Fruit fly (Drosophila melanogaster) whole organism, embryonic: Measurements from ENCODE around the gene CG34398.

Source experiments
- CG10274 ChIP-seq: fragments of 200-800 bp; sonication (Bioruptor generic); optimal IDR thresholded peaks from 3 replicates; lab custom pipeline; 2017; ENCODE audit warnings: missing biosample characterization, mild to moderate bottlenecking, missing genetic modification characterization
- CG10321 ChIP-seq: fragments of 200-800 bp; sonication (Bioruptor generic); IDR thresholded peaks from 2 replicates; pipeline ENCODE4 v1.3.6; 2022; ENCODE audit warnings: missing biosample characterization, missing genetic modification characterization
- CG11093 ChIP-seq: fragments of 200-800 bp; sonication (Bioruptor generic); IDR thresholded peaks from 3 replicates; pipeline ENCODE4 v1.3.6; 2022; ENCODE audit warnings: missing biosample characterization, missing genetic modification characterization
- CG12104 ChIP-seq: fragments of 200-800 bp; sonication (Bioruptor generic); optimal IDR thresholded peaks from 3 replicates; lab custom pipeline; 2016; ENCODE audit warnings: missing biosample characterization, missing genetic modification characterization
- CG13775 ChIP-seq: fragments of 200-800 bp; sonication (Bioruptor generic); optimal IDR thresholded peaks from 3 replicates; lab custom pipeline; 2017; ENCODE audit warnings: missing biosample characterization, mild to moderate bottlenecking, missing genetic modification characterization
- CG15479 ChIP-seq: fragments of 200-800 bp; sonication (Bioruptor generic); optimal IDR thresholded peaks from 3 replicates; lab custom pipeline; 2019; ENCODE audit warnings: missing biosample characterization, mild to moderate bottlenecking, missing genetic modification characterization, moderate library complexity
- CG16779 ChIP-seq: fragments of 200-800 bp; sonication (Bioruptor generic); IDR thresholded peaks from 2 replicates; pipeline ENCODE4 v1.3.6; 2022; ENCODE audit warnings: missing biosample characterization, missing genetic modification characterization
- CG17361 ChIP-seq: fragments of 200-800 bp; sonication (Bioruptor generic); IDR thresholded peaks from 3 replicates; pipeline ENCODE4 v1.3.6; 2022; ENCODE audit warnings: missing biosample characterization, missing genetic modification characterization
- CG2712 ChIP-seq: fragments of 200-800 bp; optimal IDR thresholded peaks from 3 replicates; lab custom pipeline; 2019; ENCODE audit warnings: missing biosample characterization, mild to moderate bottlenecking, missing genetic modification characterization, moderate library complexity
- CG34376 ChIP-seq: fragments of 200-800 bp; sonication (Bioruptor generic); optimal IDR thresholded peaks from 2 replicates; lab custom pipeline; 2018; ENCODE audit warnings: missing biosample characterization, mild to moderate bottlenecking, missing genetic modification characterization
- CG3726 ChIP-seq: fragments of 200-800 bp; sonication (Bioruptor generic); IDR thresholded peaks from 3 replicates; pipeline ENCODE4, ENCODE4 v1.3.6; 2022; ENCODE audit warnings: missing biosample characterization, missing genetic modification characterization
- CG3995 ChIP-seq: fragments of 200-800 bp; sonication (Bioruptor generic); optimal IDR thresholded peaks from 3 replicates; lab custom pipeline; 2016; ENCODE audit warnings: missing biosample characterization, missing genetic modification characterization
- CG4328 ChIP-seq: fragments of 200-800 bp; sonication (Bioruptor generic); optimal IDR thresholded peaks from 3 replicates; lab custom pipeline; 2017; ENCODE audit warnings: missing biosample characterization, missing genetic modification reagents, missing genetic modification characterization
- CG4617 ChIP-seq: fragments of 200-800 bp; sonication (Bioruptor generic); optimal IDR thresholded peaks from 3 replicates; lab custom pipeline; 2016; ENCODE audit warnings: missing biosample characterization, missing genetic modification characterization, borderline replicate concordance
- CG4854 ChIP-seq: fragments of 200-800 bp; sonication (Bioruptor generic); optimal IDR thresholded peaks from 2 replicates; lab custom pipeline; 2016; ENCODE audit warnings: missing biosample characterization, missing genetic modification characterization, inconsistent platforms
- CG5953 ChIP-seq: fragments of 200-800 bp; sonication (Bioruptor generic); IDR thresholded peaks from 2 replicates; pipeline ENCODE4 v1.3.6; 2022; ENCODE audit warnings: missing biosample characterization, missing genetic modification characterization
- CG6254 ChIP-seq: fragments of 200-800 bp; sonication (Bioruptor generic); optimal IDR thresholded peaks from 3 replicates; lab custom pipeline; 2017; ENCODE audit warnings: mild to moderate bottlenecking, missing biosample characterization, missing genetic modification reagents, missing genetic modification characterization
- CG6791 ChIP-seq: fragments of 200-800 bp; sonication (Bioruptor generic); IDR thresholded peaks from 3 replicates; pipeline ENCODE4 v1.3.6; 2022; ENCODE audit warnings: missing biosample characterization, missing genetic modification characterization; ENCODE audit not compliant: partially characterized antibody
- CG7556 ChIP-seq: fragments of 200-800 bp; sonication (Bioruptor generic); optimal IDR thresholded peaks from 2 replicates; lab custom pipeline; 2017; ENCODE audit warnings: missing biosample characterization, mild to moderate bottlenecking, missing genetic modification characterization
- CG7928 ChIP-seq: fragments of 200-800 bp; sonication (Bioruptor generic); optimal IDR thresholded peaks from 2 replicates; lab custom pipeline; 2017; ENCODE audit warnings: missing biosample characterization, mild to moderate bottlenecking, missing genetic modification characterization
- CG8944 ChIP-seq: fragments of 200-800 bp; sonication (Bioruptor generic); optimal IDR thresholded peaks from 3 replicates; lab custom pipeline; 2016; ENCODE audit warnings: missing biosample characterization, missing genetic modification characterization
- CG9797 ChIP-seq: fragments of 200-800 bp; sonication (Bioruptor generic); optimal IDR thresholded peaks from 3 replicates; lab custom pipeline; 2018; ENCODE audit warnings: missing biosample characterization, mild to moderate bottlenecking, missing genetic modification characterization
- CG9932 ChIP-seq: fragments of 200-800 bp; sonication (Bioruptor generic); IDR thresholded peaks from 2 replicates; pipeline ENCODE4 v1.3.6; 2022; ENCODE audit warnings: missing biosample characterization, missing genetic modification characterization
- Dp ChIP-seq: fragments of 200-800 bp; sonication (Bioruptor generic); optimal IDR thresholded peaks from 2 replicates; lab custom pipeline; 2018; ENCODE audit warnings: missing biosample characterization, mild to moderate bottlenecking, missing genetic modification characterization, moderate library complexity
- H15 ChIP-seq: fragments of 200-800 bp; sonication (Bioruptor generic); IDR thresholded peaks from 3 replicates; pipeline ENCODE4 v1.3.6; 2022; ENCODE audit warnings: missing biosample characterization, missing genetic modification characterization
- HHEX ChIP-seq: fragments of 200-800 bp; sonication (Bioruptor generic); optimal IDR thresholded peaks from 3 replicates; lab custom pipeline; 2017; ENCODE audit warnings: missing biosample characterization, mild to moderate bottlenecking, missing genetic modification characterization, missing genetic modification reagents
- HLHmδ ChIP-seq: fragments of 200-800 bp; sonication (Bioruptor generic); optimal IDR thresholded peaks from 2 replicates; lab custom pipeline; 2018; ENCODE audit warnings: missing biosample characterization, mild to moderate bottlenecking, missing genetic modification characterization, moderate library complexity
- Lhr ChIP-seq: fragments of 200-800 bp; sonication (Bioruptor generic); optimal IDR thresholded peaks from 3 replicates; lab custom pipeline; 2017; ENCODE audit warnings: mild to moderate bottlenecking, missing biosample characterization, missing genetic modification reagents, missing genetic modification characterization
- MBD-R2 ChIP-seq: fragments of 200-800 bp; sonication (Bioruptor generic); IDR thresholded peaks from 2 replicates; pipeline ENCODE4 v1.3.6; 2022; ENCODE audit warnings: missing biosample characterization, missing genetic modification characterization
- Mes4 ChIP-seq: fragments of 200-800 bp; sonication (Bioruptor generic); optimal IDR thresholded peaks from 2 replicates; lab custom pipeline; 2016; ENCODE audit warnings: missing biosample characterization, missing genetic modification characterization
- Neu2 ChIP-seq: fragments of 200-800 bp; sonication (Bioruptor generic); optimal IDR thresholded peaks from 3 replicates; lab custom pipeline; 2016; ENCODE audit warnings: missing biosample characterization, missing genetic modification characterization, borderline replicate concordance
- Nf-YB ChIP-seq: fragments of 200-800 bp; sonication (Bioruptor generic); optimal IDR thresholded peaks from 3 replicates; lab custom pipeline; 2019; ENCODE audit warnings: missing biosample characterization, mild to moderate bottlenecking, missing genetic modification characterization, moderate library complexity
- Oaz ChIP-seq: fragments of 200-800 bp; sonication (Bioruptor generic); IDR thresholded peaks from 2 replicates; pipeline ENCODE4 v1.3.6; 2022; ENCODE audit warnings: missing biosample characterization, missing genetic modification characterization
- Spps ChIP-seq: fragments of 200-800 bp; sonication (Bioruptor generic); optimal IDR thresholded peaks from 2 replicates; lab custom pipeline; 2018; ENCODE audit warnings: missing biosample characterization, mild to moderate bottlenecking, missing genetic modification characterization
- Sry-δ ChIP-seq: fragments of 200-800 bp; sonication (Bioruptor generic); optimal IDR thresholded peaks from 2 replicates; lab custom pipeline; 2016; ENCODE audit warnings: missing biosample characterization, missing genetic modification characterization
- TFAM ChIP-seq: fragments of 200-800 bp; sonication (Bioruptor generic); optimal IDR thresholded peaks from 2 replicates; lab custom pipeline; 2017; ENCODE audit warnings: missing biosample characterization, missing genetic modification characterization, inconsistent platforms
- Vsx1 ChIP-seq: fragments of 200-800 bp; sonication (Bioruptor generic); optimal IDR thresholded peaks from 2 replicates; lab custom pipeline; 2017; ENCODE audit warnings: missing biosample characterization, mild to moderate bottlenecking, missing genetic modification characterization, missing genetic modification reagents
- bigmax ChIP-seq: fragments of 200-800 bp; sonication (Bioruptor generic); optimal IDR thresholded peaks from 2 replicates; lab custom pipeline; 2018; ENCODE audit warnings: missing biosample characterization, mild to moderate bottlenecking, missing genetic modification characterization
- chinmo ChIP-seq: fragments of 200-800 bp; sonication (Bioruptor generic); IDR thresholded peaks from 4 replicates; pipeline ENCODE4 v1.3.6; 2022; ENCODE audit warnings: missing biosample characterization, missing genetic modification characterization; ENCODE audit not compliant: partially characterized antibody
- gcm2 ChIP-seq: fragments of 200-800 bp; sonication (Bioruptor generic); optimal IDR thresholded peaks from 2 replicates; lab custom pipeline; 2016; ENCODE audit warnings: missing biosample characterization, missing genetic modification characterization
- grn ChIP-seq: fragments of 200-800 bp; sonication (Bioruptor generic); optimal IDR thresholded peaks from 3 replicates; lab custom pipeline; 2017; ENCODE audit warnings: missing biosample characterization, missing genetic modification characterization
- hth ChIP-seq: fragments of >200 bp; optimal IDR thresholded peaks from 2 replicates; lab custom pipeline; 2017; ENCODE audit warnings: inconsistent platforms
- jigr1 ChIP-seq: fragments of 200-800 bp; sonication (Bioruptor generic); IDR thresholded peaks from 3 replicates; pipeline ENCODE4 v1.3.6; 2022; ENCODE audit warnings: missing biosample characterization, missing genetic modification characterization
- jumu ChIP-seq: fragments of 200-800 bp; sonication (Bioruptor generic); optimal IDR thresholded peaks from 3 replicates; lab custom pipeline; 2016; ENCODE audit warnings: missing biosample characterization, missing genetic modification characterization
- scrt ChIP-seq: fragments of 200-800 bp; sonication (Bioruptor generic); optimal IDR thresholded peaks from 2 replicates; lab custom pipeline; 2018; ENCODE audit warnings: missing biosample characterization, mild to moderate bottlenecking, missing genetic modification characterization, moderate library complexity
- sim ChIP-seq: fragments of 200-800 bp; sonication (Bioruptor generic); IDR thresholded peaks from 2 replicates; pipeline ENCODE4 v1.3.6; 2022; ENCODE audit warnings: missing biosample characterization, missing genetic modification characterization
- slou ChIP-seq: fragments of 200-800 bp; sonication (Bioruptor generic); optimal IDR thresholded peaks from 3 replicates; lab custom pipeline; 2016; ENCODE audit warnings: missing biosample characterization, missing genetic modification characterization
- sna ChIP-seq: fragments of 200-800 bp; sonication (Bioruptor generic); IDR thresholded peaks from 2 replicates; pipeline ENCODE4 v1.3.6; 2022; ENCODE audit warnings: missing biosample characterization, missing genetic modification characterization; ENCODE audit not compliant: partially characterized antibody
- ssp ChIP-seq: fragments of 200-800 bp; sonication (Bioruptor generic); IDR thresholded peaks from 2 replicates; pipeline ENCODE4 v1.3.6; 2022; ENCODE audit warnings: missing biosample characterization, missing genetic modification characterization
- tna ChIP-seq: fragments of 200-800 bp; sonication (Bioruptor generic); IDR thresholded peaks from 2 replicates; pipeline ENCODE4 v1.3.6; 2022; ENCODE audit warnings: missing biosample characterization, missing genetic modification characterization; ENCODE audit not compliant: partially characterized antibody
- vvl ChIP-seq: fragments of 200-800 bp; sonication (Bioruptor generic); IDR thresholded peaks from 2 replicates; pipeline ENCODE4 v1.3.6; 2022; ENCODE audit warnings: missing biosample characterization, missing genetic modification characterization

Gene CG34398

dm6 chr2L:8860767-8861166 lies 37.8 kb upstream of the CG34398 start (continued):
- peak; percentile 44 for TF ChIP-seq scrt (GFP tag; lab: Kevin White, UChicago)
- TF ChIP-seq tna (GFP tag; lab: Robert Waterston, UW), result no peak
- TF ChIP-seq ssp (GFP tag; lab: Robert Waterston, UW), result peak; percentile 63
- TF ChIP-seq MBD-R2 (GFP tag; lab: Robert Waterston, UW), result peak; percentile 35; the same call in 1 of the 2 replicates
- no peak for TF ChIP-seq CG8944 (GFP tag; lab: Kevin White, UChicago)
- no peak for TF ChIP-seq CG4854 (GFP tag; lab: Kevin White, UChicago)
- TF ChIP-seq HLHmδ (GFP tag; lab: Kevin White, UChicago), result peak; percentile 26
- no peak for TF ChIP-seq CG9932 (GFP tag; lab: Robert Waterston, UW)
- peak; percentile 88 for TF ChIP-seq CG2712
- TF ChIP-seq Dp (GFP tag; lab: Kevin White, UChicago), result no peak
- TF ChIP-seq H15 (GFP tag; lab: Robert Waterston, UW), result peak; percentile 78; the same call in 2 of the 3 replicates
- peak; percentile 27 for TF ChIP-seq jumu (GFP tag; lab: Kevin White, UChicago)
- peak; percentile 78 for TF ChIP-seq CG6254 (GFP tag; lab: Kevin White, UChicago)
- TF ChIP-seq Spps, result peak; percentile 72
- TF ChIP-seq hth (lab: Kevin White, UChicago), result no peak
- TF ChIP-seq CG4328, result peak; percentile 17
- no peak for TF ChIP-seq CG34376 (GFP tag; lab: Kevin White, UChicago)
- TF ChIP-seq CG3726, result peak; percentile 68; the same call in 2 of the 3 replicates
- peak; percentile 59; the same call in 2 of the 3 replicates for TF ChIP-seq CG11093
- TF ChIP-seq Oaz (GFP tag; lab: Robert Waterston, UW), result peak; percentile 38; the same call in 1 of the 2 replicates
- no peak for TF ChIP-seq CG6791
- peak; percentile 29 for TF ChIP-seq CG10274
- TF ChIP-seq sna (GFP tag; lab: Robert Waterston, UW), result no peak
- no peak for TF ChIP-seq slou (GFP tag; lab: Kevin White, UChicago)
- TF ChIP-seq Nf-YB, result peak; percentile 17
- TF ChIP-seq CG5953 (GFP tag; lab: Robert Waterston, UW), result peak; percentile 27; the same call in 1 of the 2 replicates
- TF ChIP-seq gcm2 (GFP tag; lab: Kevin White, UChicago), result no peak
- TF ChIP-seq CG4617 (GFP tag; lab: Kevin White, UChicago), result no peak
- peak; percentile 72 for TF ChIP-seq CG7556 (GFP tag; lab: Kevin White, UChicago)
- peak; percentile 82; the same call in 2 of the 3 replicates for TF ChIP-seq CG17361 (GFP tag; lab: Robert Waterston, UW)
- no peak for TF ChIP-seq CG9797
- no peak for TF ChIP-seq chinmo (GFP tag; lab: Robert Waterston, UW)
- peak; percentile 70 for TF ChIP-seq HHEX
- TF ChIP-seq CG10321 (GFP tag; lab: Robert Waterston, UW), result no peak
- TF ChIP-seq CG3995 (GFP tag; lab: Kevin White, UChicago), result no peak
- TF ChIP-seq grn (GFP tag; lab: Kevin White, UChicago), result no peak
- TF ChIP-seq Neu2 (GFP tag; lab: Kevin White, UChicago), result no peak
- TF ChIP-seq bigmax, result no peak
- peak; percentile 49; the same call in 1 of the 3 replicates for TF ChIP-seq jigr1
- TF ChIP-seq CG12104 (GFP tag; lab: Kevin White, UChicago), result peak; percentile 52
- no peak for TF ChIP-seq CG7928 (GFP tag; lab: Kevin White, UChicago)
- TF ChIP-seq CG13775 (GFP tag; lab: Kevin White, UChicago), result peak; percentile 42
- TF ChIP-seq Sry-δ (GFP tag; lab: Kevin White, UChicago), result no peak
- TF ChIP-seq Mes4 (GFP tag; lab: Kevin White, UChicago), result no peak
- TF ChIP-seq vvl, result peak; percentile 85
- no peak for TF ChIP-seq CG16779 (GFP tag; lab: Robert Waterston, UW)
- no peak for TF ChIP-seq Vsx1 (GFP tag; lab: Kevin White, UChicago)
- TF ChIP-seq sim, result no peak
- TF ChIP-seq TFAM (GFP tag; lab: Kevin White, UChicago), result peak; percentile 55
- no peak for TF ChIP-seq CG15479 (GFP tag; lab: Kevin White, UChicago)
- peak; percentile 29 for TF ChIP-seq Lhr
